Worm (Caenorhabditis elegans) whole organism, young adult: ENCODE measurements around the gene EGAP9.4.

Experiments
- B0336.3 ChIP-seq: fragments of 200-800 bp; sonication (Bioruptor generic); IDR thresholded peaks from 2 replicates; pipeline ENCODE4 v1.3.6; 2022; ENCODE audit warnings: missing genetic modification characterization, missing compliant biosample characterization
- C17E4.6 ChIP-seq: fragments of 200-800 bp; sonication (Bioruptor generic); IDR thresholded peaks from 2 replicates; pipeline ENCODE4 v1.3.6; 2022; ENCODE audit warnings: missing genetic modification reagents, missing genetic modification characterization, missing compliant biosample characterization
- F22D6.2 ChIP-seq: sonication (generic microtip); optimal IDR thresholded peaks from 2 replicates; lab custom pipeline; 2016; ENCODE audit warnings: mild to moderate bottlenecking, missing genetic modification characterization, missing compliant biosample characterization
- F55B11.4 ChIP-seq: sonication (generic microtip); optimal IDR thresholded peaks from 2 replicates; lab custom pipeline; 2016; ENCODE audit warnings: missing compliant biosample characterization, missing genetic modification characterization, borderline replicate concordance; ENCODE audit not compliant: insufficient read depth
- aptf-2 ChIP-seq: fragments of 200-800 bp; sonication (Bioruptor generic); conservative IDR thresholded peaks from 2 replicates; pipeline ENCODE4 v1.3.6; 2022; ENCODE audit warnings: missing genetic modification reagents, missing genetic modification characterization, missing compliant biosample characterization
- bed-2 ChIP-seq: fragments of 200-800 bp; sonication (Bioruptor generic); IDR thresholded peaks from 2 replicates; pipeline ENCODE4 v1.3.6; 2022; ENCODE audit warnings: missing genetic modification reagents, missing genetic modification characterization, missing compliant biosample characterization
- egl-44 ChIP-seq: fragments of 200-800 bp; sonication (Bioruptor generic); IDR thresholded peaks from 2 replicates; pipeline ENCODE4 v1.3.6; 2022; ENCODE audit warnings: missing genetic modification reagents, missing genetic modification characterization, missing compliant biosample characterization
- hmg-20 ChIP-seq: fragments of 200-800 bp; sonication (Bioruptor generic); IDR thresholded peaks from 2 replicates; pipeline ENCODE4 v1.3.6; 2022; ENCODE audit warnings: missing genetic modification reagents, missing genetic modification characterization, missing compliant biosample characterization
- nfya-2 ChIP-seq: fragments of 200-800 bp; sonication (Bioruptor generic); IDR thresholded peaks from 2 replicates; pipeline ENCODE4 v1.3.6; 2022; ENCODE audit warnings: missing genetic modification reagents, missing genetic modification characterization, missing compliant biosample characterization
- snpc-4 ChIP-seq, 5 experiments: fragments of 150-350 bp in 1 of 5; sonication (generic microtip) in 4 of 5; optimal IDR thresholded peaks; 2 replicates each; lab custom pipeline; 2014 to 2018; ENCODE audit warnings: missing genetic modification characterization in 5 of 5, missing biosample characterization in 3 of 5, antibody characterized with exemption in 2 of 5, mild to moderate bottlenecking in 2 of 5, missing compliant biosample characterization in 2 of 5, missing genotype in 2 of 5, moderate library complexity in 2 of 5, missing genetic modification reagents in 1 of 5
- tlf-1 ChIP-seq: fragments of 200-800 bp; sonication (Bioruptor generic); optimal IDR thresholded peaks from 2 replicates; lab custom pipeline; 2018; ENCODE audit warnings: mild to moderate bottlenecking, missing genetic modification characterization, missing compliant biosample characterization
- unc-130 ChIP-seq: sonication (generic microtip); optimal IDR thresholded peaks from 2 replicates; lab custom pipeline; 2016; ENCODE audit warnings: missing genetic modification reagents, missing genetic modification characterization, missing compliant biosample characterization
- unc-62 ChIP-seq: fragments of 150-350 bp; optimal IDR thresholded peaks from 2 replicates; lab custom pipeline; 2014; ENCODE audit warnings: missing biosample characterization, missing genetic modification reagents, missing genetic modification characterization
- ztf-18 ChIP-seq: sonication (generic microtip); optimal IDR thresholded peaks from 2 replicates; lab custom pipeline; 2016; ENCODE audit warnings: missing genotype, mild to moderate bottlenecking, missing genetic modification characterization, missing compliant biosample characterization

- TF ChIP-seq egl-44 (no peak), F55B11.4 (tag; lab: Kevin White, UChicago) (no peak), B0336.3 (no peak), unc-62 (GFP tag; lab: Kevin White, UChicago) (no peak), snpc-4 (GFP tag; optimal IDR thresholded peaks at IDR 0.05; lab: Kevin White, UChicago) (no peak), snpc-4 (tag; optimal IDR thresholded peaks at IDR 0.05; lab: Kevin White, UChicago) (no peak), ztf-18 (no peak), tlf-1 (GFP tag; lab: Kevin White, UChicago) (no peak), bed-2 (GFP tag; lab: Robert Waterston, UW) (no peak), aptf-2 (no peak), nfya-2 (GFP tag; lab: Robert Waterston, UW) (no peak), C17E4.6 (GFP tag; lab: Robert Waterston, UW) (no peak), hmg-20 (no peak), unc-130 (no peak), F22D6.2 (tag; lab: Kevin White, UChicago) (no peak)
Observed at ce11 chrV:6549148-6549547, 27.5 kb upstream of the EGAP9.4 start, which contains the start of gene K04A8.20.
